Worm (Caenorhabditis elegans) whole organism, young adult: ENCODE data around the gene clec-163.

Source experiments
- D2030.7 ChIP-seq: fragments of 200-800 bp; sonication (Bioruptor generic); IDR thresholded peaks from 2 replicates; pipeline ENCODE4 v1.3.6; 2022; ENCODE audit warnings: missing genetic modification reagents, missing genetic modification characterization, missing compliant biosample characterization
- F23B12.7 ChIP-seq: sonication (generic microtip); optimal IDR thresholded peaks from 2 replicates; lab custom pipeline; 2017; ENCODE audit warnings: missing genetic modification characterization, mild to moderate bottlenecking, missing compliant biosample characterization, antibody characterized with exemption, moderate library complexity; ENCODE audit not compliant: insufficient read depth
- F37B4.10 ChIP-seq: fragments of 200-800 bp; sonication (Bioruptor generic); IDR thresholded peaks from 2 replicates; pipeline ENCODE4 v1.3.6; 2022; ENCODE audit warnings: missing genetic modification characterization, missing compliant biosample characterization
- Y53F4B.3 ChIP-seq: fragments of 200-800 bp; sonication (Bioruptor generic); IDR thresholded peaks from 2 replicates; pipeline ENCODE4 v1.3.6; 2022; ENCODE audit warnings: missing genetic modification reagents, missing genetic modification characterization, missing compliant biosample characterization
- Y53G8AR.9 ChIP-seq: fragments of 200-800 bp; sonication (Bioruptor generic); conservative IDR thresholded peaks from 2 replicates; pipeline ENCODE4 v1.3.6; 2022; ENCODE audit warnings: missing genetic modification reagents, missing genetic modification characterization, missing compliant biosample characterization
- Y95B8A.8 ChIP-seq: fragments of 200-800 bp; sonication (Bioruptor generic); IDR thresholded peaks from 2 replicates; pipeline ENCODE4 v1.3.6; 2022; ENCODE audit warnings: missing genetic modification reagents, missing genetic modification characterization, missing compliant biosample characterization
- aptf-2 ChIP-seq: fragments of 200-800 bp; sonication (Bioruptor generic); conservative IDR thresholded peaks from 2 replicates; pipeline ENCODE4 v1.3.6; 2022; ENCODE audit warnings: missing genetic modification reagents, missing genetic modification characterization, missing compliant biosample characterization
- atf-7 ChIP-seq: sonication (generic microtip); optimal IDR thresholded peaks from 2 replicates; lab custom pipeline; 2017; ENCODE audit warnings: mild to moderate bottlenecking, missing genetic modification characterization, missing compliant biosample characterization
- athp-1 ChIP-seq: sonication (generic microtip); optimal IDR thresholded peaks from 2 replicates; lab custom pipeline; 2017; ENCODE audit warnings: mild to moderate bottlenecking, missing genetic modification characterization, missing compliant biosample characterization
- attf-6 ChIP-seq: fragments of 200-800 bp; sonication (Bioruptor generic); IDR thresholded peaks from 2 replicates; pipeline ENCODE4 v1.3.6; 2022; ENCODE audit warnings: missing genetic modification reagents, missing genetic modification characterization, missing compliant biosample characterization
- ceh-100 ChIP-seq: fragments of 200-800 bp; sonication (Bioruptor generic); IDR thresholded peaks from 2 replicates; pipeline ENCODE4 v1.3.6; 2022; ENCODE audit warnings: missing genetic modification reagents, missing genetic modification characterization, missing compliant biosample characterization
- ceh-40 ChIP-seq: fragments of 200-800 bp; sonication (Bioruptor generic); IDR thresholded peaks from 2 replicates; pipeline ENCODE4 v1.3.6; 2022; ENCODE audit warnings: missing genetic modification characterization, missing compliant biosample characterization
- dpff-1 ChIP-seq: sonication (generic microtip); optimal IDR thresholded peaks from 2 replicates; lab custom pipeline; 2017; ENCODE audit warnings: mild to moderate bottlenecking, missing genetic modification characterization, missing compliant biosample characterization
- egrh-3 ChIP-seq: fragments of 200-800 bp; sonication (Bioruptor generic); IDR thresholded peaks from 2 replicates; pipeline ENCODE4 v1.3.6; 2022; ENCODE audit warnings: missing genetic modification reagents, missing genetic modification characterization, missing compliant biosample characterization
- fkh-3 ChIP-seq: sonication (generic microtip); optimal IDR thresholded peaks from 2 replicates; lab custom pipeline; 2016; ENCODE audit warnings: mild to moderate bottlenecking, missing genetic modification characterization, missing compliant biosample characterization
- gei-17 ChIP-seq: fragments of 200-800 bp; sonication (Bioruptor generic); optimal IDR thresholded peaks from 2 replicates; lab custom pipeline; 2018; ENCODE audit warnings: mild to moderate bottlenecking, missing genetic modification characterization, missing compliant biosample characterization
- hmg-1.2 ChIP-seq: fragments of 200-800 bp; sonication (Bioruptor generic); IDR thresholded peaks from 2 replicates; pipeline ENCODE4 v1.3.6; 2022; ENCODE audit warnings: missing genetic modification reagents, missing genetic modification characterization, missing compliant biosample characterization
- let-526 ChIP-seq: fragments of 200-800 bp; sonication (Bioruptor generic); IDR thresholded peaks from 2 replicates; pipeline ENCODE4 v1.3.6; 2022; ENCODE audit warnings: missing genetic modification reagents, missing genetic modification characterization, missing compliant biosample characterization
- let-607 ChIP-seq, 2 experiments: fragments of 200-800 bp in 1 of 2; sonication (Bioruptor generic) in 1 of 2; sonication (generic microtip) in 1 of 2; optimal IDR thresholded peaks; 2 replicates each; lab custom pipeline; 2016 to 2018; ENCODE audit warnings: mild to moderate bottlenecking in 2 of 2, missing compliant biosample characterization in 2 of 2, missing genetic modification characterization in 2 of 2, moderate library complexity in 2 of 2, missing genotype in 1 of 2
- lin-40 ChIP-seq: sonication (generic microtip); optimal IDR thresholded peaks from 2 replicates; lab custom pipeline; 2016; ENCODE audit warnings: missing genetic modification characterization, mild to moderate bottlenecking, missing compliant biosample characterization, missing genotype, missing genetic modification reagents
- lin-54 ChIP-seq: fragments of 200-800 bp; sonication (Bioruptor generic); optimal IDR thresholded peaks from 2 replicates; lab custom pipeline; 2018; ENCODE audit warnings: mild to moderate bottlenecking, missing genetic modification characterization, missing compliant biosample characterization
- lir-1 ChIP-seq: fragments of 200-800 bp; sonication (Bioruptor generic); conservative IDR thresholded peaks from 2 replicates; pipeline ENCODE4 v1.3.6; 2022; ENCODE audit warnings: missing genetic modification reagents, missing genetic modification characterization, missing compliant biosample characterization
- lsl-1 ChIP-seq: fragments of 200-800 bp; sonication (Bioruptor generic); optimal IDR thresholded peaks from 2 replicates; lab custom pipeline; 2018; ENCODE audit warnings: mild to moderate bottlenecking, missing genetic modification characterization, moderate library complexity, missing compliant biosample characterization
- madf-3 ChIP-seq: fragments of 200-800 bp; sonication (Bioruptor generic); IDR thresholded peaks from 2 replicates; pipeline ENCODE4 v1.3.6; 2022; ENCODE audit warnings: missing genetic modification reagents, missing genetic modification characterization, missing compliant biosample characterization
- mel-28 ChIP-seq: sonication (generic microtip); optimal IDR thresholded peaks from 2 replicates; lab custom pipeline; 2016; ENCODE audit warnings: borderline replicate concordance, mild to moderate bottlenecking, missing genetic modification characterization, missing compliant biosample characterization
- mes-4 ChIP-seq: sonication (generic microtip); optimal IDR thresholded peaks from 2 replicates; lab custom pipeline; 2016; ENCODE audit warnings: missing genotype, missing genetic modification characterization, missing compliant biosample characterization
- nhr-80 ChIP-seq: sonication (generic microtip); optimal IDR thresholded peaks from 2 replicates; lab custom pipeline; 2016; ENCODE audit warnings: missing genetic modification characterization, missing compliant biosample characterization
- pha-4 ChIP-seq: fragments of 150-350 bp; sonication (generic microtip); optimal IDR thresholded peaks from 2 replicates; lab custom pipeline; 2014; ENCODE audit warnings: missing biosample characterization, missing genetic modification reagents, missing genetic modification characterization
- rec-8 ChIP-seq, 2 experiments: sonication (generic microtip); optimal IDR thresholded peaks; 2 replicates each; lab custom pipeline; 2016; ENCODE audit warnings: mild to moderate bottlenecking in 2 of 2, missing genetic modification characterization in 2 of 2, missing genetic modification reagents in 2 of 2, missing genotype in 2 of 2, missing biosample characterization in 1 of 2, missing compliant biosample characterization in 1 of 2, moderate library complexity in 1 of 2
- snpc-4 ChIP-seq, 5 experiments: fragments of 150-350 bp in 1 of 5; sonication (generic microtip) in 4 of 5; optimal IDR thresholded peaks; 2 replicates each; lab custom pipeline; 2014 to 2018; ENCODE audit warnings: missing genetic modification characterization in 5 of 5, missing biosample characterization in 3 of 5, antibody characterized with exemption in 2 of 5, mild to moderate bottlenecking in 2 of 5, missing compliant biosample characterization in 2 of 5, missing genotype in 2 of 5, moderate library complexity in 2 of 5, missing genetic modification reagents in 1 of 5
- xnd-1 ChIP-seq: sonication (generic microtip); optimal IDR thresholded peaks from 2 replicates; lab custom pipeline; 2016; ENCODE audit warnings: missing genotype, missing genetic modification reagents, missing genetic modification characterization, missing compliant biosample characterization

The clec-163 gene

DNA sequence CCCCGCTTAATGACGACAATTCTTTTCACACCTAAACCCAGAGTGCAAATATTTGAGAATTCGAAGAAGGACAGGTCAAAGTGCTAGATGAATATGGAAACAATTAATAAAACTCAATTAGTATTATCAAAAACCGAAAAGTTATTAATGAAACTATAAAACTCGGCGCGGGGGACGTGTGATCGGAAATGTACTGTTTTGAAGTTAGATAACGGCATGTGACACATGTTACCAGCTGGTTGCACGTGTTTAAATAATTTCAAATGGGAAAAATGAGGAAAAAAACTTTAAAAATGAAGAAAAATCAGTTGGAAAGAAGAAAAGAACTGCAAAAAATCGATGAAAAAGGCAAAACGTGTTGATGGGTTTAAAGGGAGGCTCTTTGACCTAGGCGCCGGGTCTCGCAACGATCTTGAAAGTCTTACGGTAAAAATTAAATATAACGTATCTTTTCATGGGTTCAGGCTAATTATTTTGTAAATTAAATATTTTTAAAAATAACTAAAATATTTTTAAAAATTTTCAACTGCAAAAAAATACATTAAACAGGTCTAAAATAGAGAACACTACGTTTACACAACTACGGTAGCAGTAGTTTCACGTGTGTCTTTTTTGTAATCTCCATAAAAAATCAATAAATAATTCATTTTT, 26.6 kb downstream of the clec-163 start (continued):
- no peak for TF ChIP-seq mes-4
- TF ChIP-seq lsl-1: peak; percentile 96
- TF ChIP-seq xnd-1: peak; percentile 77
- TF ChIP-seq attf-6 (GFP tag; lab: Robert Waterston, UW): no peak
- TF ChIP-seq ceh-40: no peak
- no peak for TF ChIP-seq ceh-100 (GFP tag; lab: Robert Waterston, UW)
- TF ChIP-seq F23B12.7 (tag; lab: Kevin White, UChicago): peak; percentile 16
- peak; percentile 42; the same call in 1 of the 2 replicates for TF ChIP-seq D2030.7 (GFP tag; lab: Robert Waterston, UW)
- TF ChIP-seq madf-3 (GFP tag; lab: Robert Waterston, UW): no peak
- no peak for TF ChIP-seq Y95B8A.8

DNA sequence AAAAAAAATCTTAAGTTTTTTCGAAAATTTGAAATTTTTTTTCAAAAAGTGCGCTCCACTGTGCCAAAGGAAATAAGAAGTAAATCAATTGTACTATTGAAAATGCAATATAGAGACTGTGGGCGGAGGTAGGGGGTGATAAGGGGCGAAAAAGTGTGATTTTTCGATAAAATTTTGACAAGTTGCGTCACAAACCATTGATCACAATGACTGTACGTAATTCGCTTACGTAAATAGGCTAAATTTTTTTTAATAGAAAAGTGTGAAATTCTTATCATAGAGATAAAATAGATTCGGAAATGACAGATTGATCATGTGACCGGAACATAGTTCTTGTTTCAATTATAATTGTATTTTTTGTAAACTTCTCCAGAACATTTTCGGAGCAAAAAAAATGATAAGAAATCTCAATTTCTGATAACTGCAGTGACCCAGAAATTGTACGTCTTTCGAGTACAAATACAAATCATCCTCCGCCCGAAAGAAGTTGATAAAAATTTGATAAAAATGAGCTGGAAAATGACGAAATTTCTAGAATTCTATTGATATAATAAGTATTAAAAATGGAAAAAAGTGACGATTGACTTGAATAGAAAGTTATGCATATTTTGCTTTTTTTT, 28.5 kb downstream of the clec-163 start:
- TF ChIP-seq lin-54 (peak; percentile 6), let-607 (tag; optimal IDR thresholded peaks at IDR 0.05; lab: Kevin White, UChicago) (peak in 1 of 2 experiments; percentile 44), mel-28 (tag; lab: Kevin White, UChicago) (no peak), lin-40 (tag; lab: Kevin White, UChicago) (peak; percentile 39), egrh-3 (no peak), nhr-80 (peak; percentile 79), dpff-1 (tag; lab: Kevin White, UChicago) (no peak), atf-7 (tag; lab: Kevin White, UChicago) (peak; percentile 1), let-526 (GFP tag; lab: Robert Waterston, UW) (no peak), pha-4 (tag; lab: Kevin White, UChicago) (peak; percentile 0)

DNA sequence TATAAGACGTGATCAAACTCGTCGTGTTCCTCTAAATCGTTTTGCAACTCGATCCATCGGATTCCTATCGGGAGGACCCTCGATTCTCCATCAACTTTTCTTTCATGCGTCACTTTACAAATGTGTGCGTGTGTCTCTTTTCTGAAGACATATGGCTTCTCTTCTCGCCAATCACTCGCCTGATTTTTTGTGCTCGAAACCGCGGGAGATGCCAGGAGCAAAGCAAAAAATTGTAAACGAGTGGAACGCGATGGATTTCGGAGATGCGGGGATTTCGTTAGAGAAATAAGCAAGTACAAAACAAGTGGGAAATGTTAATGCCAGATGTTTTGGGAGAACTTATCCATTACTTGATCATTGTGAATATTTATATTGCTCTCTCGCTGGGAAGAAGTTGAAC, 30.1 kb downstream of the clec-163 start:
- no peak for TF ChIP-seq gei-17 (GFP tag; lab: Kevin White, UChicago)
- no peak for TF ChIP-seq mel-28 (tag; lab: Kevin White, UChicago)
- no peak for TF ChIP-seq Y53F4B.3 (GFP tag; lab: Robert Waterston, UW)
- TF ChIP-seq rec-8 (tag; optimal IDR thresholded peaks at IDR 0.05; lab: Kevin White, UChicago): no peak
- no peak for TF ChIP-seq egrh-3
- no peak for TF ChIP-seq lir-1 (GFP tag; lab: Robert Waterston, UW)
- TF ChIP-seq, all 124 proteins: peak for 0

DNA sequence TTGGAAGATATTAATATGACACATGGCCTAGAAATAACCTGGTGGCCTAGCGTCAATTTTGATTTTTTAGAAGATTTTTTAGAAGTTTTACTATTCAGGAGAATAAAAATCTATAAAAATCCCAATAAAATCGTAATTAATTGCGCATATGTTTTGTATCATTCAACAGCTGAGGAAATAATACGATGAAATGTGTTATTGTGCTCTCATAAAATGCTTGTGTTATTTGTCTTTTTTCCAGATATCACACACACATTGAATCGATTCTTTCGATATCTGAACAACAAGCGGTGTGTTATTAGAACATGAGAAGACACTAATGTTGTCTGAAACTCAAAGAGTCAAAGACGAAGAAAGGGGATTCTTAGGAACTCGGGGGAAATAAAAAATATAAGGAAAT, 30.9 kb downstream of the clec-163 start:
- TF ChIP-seq F37B4.10 (GFP tag; lab: Robert Waterston, UW) (no peak), fkh-3 (tag; lab: Kevin White, UChicago) (no peak), snpc-4 (GFP tag; optimal IDR thresholded peaks at IDR 0.05; lab: Kevin White, UChicago) (no peak), snpc-4 (tag; optimal IDR thresholded peaks at IDR 0.05; lab: Kevin White, UChicago) (no peak), Y53G8AR.9 (no peak), aptf-2 (GFP tag; lab: Robert Waterston, UW) (no peak), hmg-1.2 (GFP tag; lab: Robert Waterston, UW) (no peak), athp-1 (tag; lab: Kevin White, UChicago) (no peak)
